Worm (Caenorhabditis elegans) whole organism, dauer: ENCODE results near the gene B0361.9.

Experiments used
- unc-62 ChIP-seq: sonication (generic microtip); optimal IDR thresholded peaks from 2 replicates; lab custom pipeline; 2017; ENCODE audit warnings: missing biosample characterization, missing genetic modification reagents, missing genetic modification characterization

The B0361.9 gene

DNA sequence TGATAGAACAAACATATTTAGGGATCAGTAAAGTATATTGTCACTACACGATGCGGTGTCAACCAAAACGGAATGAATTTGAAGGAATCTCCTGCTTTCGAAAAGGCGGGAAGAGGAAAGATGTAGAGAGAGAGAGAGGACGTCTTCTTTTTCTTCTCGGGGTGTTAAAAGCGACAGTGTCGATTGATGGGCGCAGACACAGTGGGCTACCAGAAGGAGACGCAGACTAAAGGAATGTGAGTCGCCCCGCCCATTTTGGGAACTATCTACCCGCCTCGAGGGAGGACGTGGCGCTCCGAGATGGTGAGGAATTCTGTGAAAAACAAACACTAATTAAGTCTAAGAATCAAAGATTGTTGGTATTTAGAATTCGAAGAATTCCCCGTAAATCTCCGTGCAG lies at the start of gene B0361.9, which contains the start of gene B0361.14:
Gene B0361.9 (minus strand): TSS at position 166 of the 400 bp plus-strand sequence.
Gene B0361.14 (minus strand): TSS at position 66 of the 400 bp plus-strand sequence.
- TF ChIP-seq unc-62: no peak

DNA sequence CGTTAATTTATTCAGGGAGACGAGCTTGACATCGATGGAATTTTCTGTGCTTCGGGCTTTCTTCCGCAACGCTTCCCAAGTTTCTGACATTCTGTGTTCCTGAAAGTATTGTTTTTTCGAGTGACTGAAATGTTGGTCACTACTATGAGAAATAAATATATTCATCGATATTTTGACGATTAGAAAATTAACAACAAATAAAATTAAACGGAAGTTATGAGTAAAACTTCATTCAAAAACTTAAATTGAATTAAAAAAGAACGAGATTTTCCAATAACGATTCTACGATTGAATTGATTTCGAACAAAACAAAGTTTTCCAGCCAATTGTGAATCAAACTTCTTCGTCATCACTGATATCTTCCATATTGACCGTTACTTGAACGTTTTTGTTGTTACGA lies 49.6 kb upstream of the B0361.9 start, which contains the start of gene gos-28:
Gene gos-28 (minus strand): TSS at position 101 of the 400 bp plus-strand sequence.
- no peak for TF ChIP-seq unc-62

DNA sequence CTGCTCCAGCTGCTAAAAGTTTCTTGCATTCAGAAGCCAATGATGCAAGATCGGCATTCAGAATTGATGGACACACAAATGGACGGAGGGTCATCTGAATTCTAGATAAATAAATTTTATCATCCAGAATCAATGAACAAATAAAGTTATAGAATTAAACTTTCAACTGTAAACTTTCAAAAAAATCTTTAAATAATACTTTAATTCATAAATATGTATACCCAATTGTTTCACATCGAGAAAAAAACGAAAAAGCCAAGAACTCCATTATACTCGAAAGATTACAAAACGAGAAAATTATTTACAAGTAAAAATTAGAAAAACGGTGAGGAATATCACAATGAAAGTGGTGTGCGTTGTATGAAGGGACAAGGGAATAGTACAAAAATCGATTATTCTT lies 47.6 kb upstream of the B0361.9 start, which contains the start of gene F08F8.7:
Gene F08F8.7 (minus strand): TSS at position 101 of the 400 bp plus-strand sequence.
- no peak for TF ChIP-seq unc-62

DNA sequence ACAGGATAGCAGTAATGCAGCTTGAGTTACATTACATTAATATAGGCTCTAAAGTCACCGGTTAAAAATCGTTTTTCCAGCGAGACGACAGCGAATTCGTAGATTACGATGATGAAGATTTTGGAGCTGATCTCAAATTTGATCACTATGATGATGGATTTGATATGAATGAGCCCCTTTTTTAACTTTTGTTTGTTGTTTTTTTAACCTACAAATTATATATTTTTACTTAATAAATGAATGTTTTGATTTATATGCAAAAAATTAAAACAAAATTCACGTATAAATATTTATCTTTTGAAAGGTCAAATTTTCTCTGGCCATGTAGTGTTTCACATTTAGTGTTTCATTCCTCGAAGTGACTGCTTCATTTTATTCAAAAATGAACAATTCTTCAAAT lies 44.0 kb upstream of the B0361.9 start, which contains the start of gene F08F8.6:
Gene F08F8.6 (plus strand): TSS at position 301 of the 400 bp plus-strand sequence.
- TF ChIP-seq unc-62: no peak

DNA sequence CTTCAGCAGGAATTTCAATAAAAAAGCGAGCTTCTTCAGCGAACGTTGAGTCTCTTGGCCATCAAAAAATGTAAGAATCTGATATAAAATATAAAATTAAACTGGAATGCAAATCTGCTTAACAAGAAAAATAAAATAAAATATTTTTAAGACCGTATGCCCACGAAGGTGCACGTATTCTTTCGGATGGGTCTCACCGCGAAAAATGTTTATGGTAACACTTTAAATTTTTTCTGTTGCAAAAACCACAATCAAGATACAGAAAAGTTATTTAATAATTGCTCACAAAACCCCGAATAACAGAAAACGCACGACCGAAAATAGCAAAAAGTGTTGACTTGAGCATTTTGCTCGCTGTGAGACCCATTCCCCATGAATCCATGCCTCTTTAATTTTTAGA lies 39.7 kb upstream of the B0361.9 start:
- TF ChIP-seq unc-62: no peak

DNA sequence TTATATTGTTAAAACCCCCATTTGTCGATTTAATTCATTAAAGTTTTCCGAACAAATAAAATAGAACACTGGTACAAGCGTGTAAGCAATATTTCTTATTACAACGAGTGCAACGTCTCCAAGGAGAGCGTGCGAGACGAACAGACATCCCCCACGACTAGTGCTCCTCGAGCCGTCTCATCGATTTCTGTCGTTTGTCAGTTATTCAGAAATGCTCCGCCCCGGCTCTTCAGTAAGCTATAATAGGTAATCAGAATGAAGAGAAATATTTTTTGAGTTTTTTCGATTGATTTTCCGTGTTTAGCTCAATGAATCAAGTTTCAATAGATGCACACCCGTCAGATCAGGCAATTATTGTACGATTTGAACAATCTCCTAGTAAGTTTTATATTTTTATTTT lies 39.3 kb upstream of the B0361.9 start, which contains the start of gene kap-1:
Gene kap-1 (plus strand): TSS at position 143 of the 400 bp plus-strand sequence.
- no peak for TF ChIP-seq unc-62

DNA sequence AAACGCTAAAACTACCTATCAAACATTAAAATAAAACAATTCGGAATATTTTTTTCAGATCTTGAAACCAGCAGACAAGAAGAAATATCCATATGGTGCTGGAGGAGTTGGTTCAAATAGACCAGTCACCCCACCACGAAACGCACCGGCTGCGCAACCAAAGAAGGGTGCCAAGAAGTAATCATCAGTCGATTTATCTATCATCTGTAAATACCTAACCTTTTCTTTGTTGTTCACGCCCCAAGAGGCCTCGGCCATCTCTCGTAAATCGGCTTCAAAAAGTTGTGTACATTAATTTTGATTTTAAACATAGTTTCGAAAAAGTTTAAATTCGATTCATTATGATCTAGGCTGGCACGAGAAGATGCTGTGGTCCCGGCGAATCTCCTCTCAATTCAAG lies 38.6 kb upstream of the B0361.9 start:
- TF ChIP-seq unc-62: no peak

DNA sequence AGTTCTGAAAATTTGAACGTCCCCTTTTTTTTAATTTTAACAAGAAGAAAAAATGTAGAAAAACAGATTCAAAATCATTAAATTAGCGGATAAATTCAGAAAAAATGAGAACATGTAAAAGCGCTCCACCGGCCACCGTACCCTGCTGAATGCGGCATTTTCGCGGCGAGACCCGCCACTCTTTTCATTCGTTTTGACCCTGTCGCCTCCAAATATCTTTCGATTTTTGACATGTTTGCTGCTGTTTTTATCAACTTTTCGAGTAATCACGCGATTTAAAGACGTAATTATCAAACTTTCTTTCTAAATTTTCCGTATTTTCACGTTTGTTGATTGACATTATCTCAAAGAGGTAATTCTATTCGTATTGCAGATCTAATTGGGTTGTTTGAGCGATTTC lies 36.8 kb upstream of the B0361.9 start, which contains the start of gene gsp-2:
Gene gsp-2 (plus strand): TSS at position 374 of the 400 bp plus-strand sequence.
- TF ChIP-seq unc-62: no peak

DNA sequence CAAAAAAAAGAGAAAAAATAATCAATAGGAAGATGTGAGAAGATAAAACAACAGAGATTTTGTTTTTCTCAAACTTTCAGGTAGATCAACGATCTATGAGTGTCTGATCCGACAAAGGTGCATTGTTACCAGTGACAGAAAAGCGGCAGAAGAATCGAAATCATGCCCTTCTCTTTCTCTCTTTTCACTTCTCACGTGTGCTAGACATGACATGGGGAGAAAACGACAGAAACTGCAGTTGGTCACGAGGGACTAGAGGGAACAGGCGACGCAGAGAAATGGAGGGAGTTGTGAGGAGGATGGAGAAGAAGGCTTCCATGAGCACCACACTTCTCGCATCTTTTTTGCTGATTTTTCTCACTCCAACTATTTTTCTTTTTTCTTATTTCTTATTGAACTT lies 35.8 kb upstream of the B0361.9 start, which contains the start of gene F56C9.10:
Gene F56C9.10 (minus strand): TSS at position 97 of the 400 bp plus-strand sequence.
- TF ChIP-seq unc-62: no peak

DNA sequence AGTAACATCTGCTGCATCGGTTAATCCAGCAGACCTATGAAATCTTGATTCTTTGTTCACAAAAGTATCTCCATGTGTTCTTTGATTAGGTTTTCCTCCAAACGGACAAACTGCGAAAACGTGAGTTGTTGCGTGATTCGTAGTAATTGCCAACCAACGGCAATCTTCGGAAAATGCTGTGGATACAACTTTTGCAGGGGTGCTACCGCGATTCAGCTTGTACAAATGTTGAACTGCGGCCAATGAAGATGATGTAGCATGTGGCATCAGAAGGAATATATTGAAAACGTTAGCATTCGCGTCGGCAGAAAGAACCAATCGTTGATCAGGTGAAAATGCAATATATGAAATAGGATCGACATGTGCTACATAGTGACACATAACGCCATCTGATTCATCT lies 32.2 kb upstream of the B0361.9 start:
- TF ChIP-seq unc-62: no peak

DNA sequence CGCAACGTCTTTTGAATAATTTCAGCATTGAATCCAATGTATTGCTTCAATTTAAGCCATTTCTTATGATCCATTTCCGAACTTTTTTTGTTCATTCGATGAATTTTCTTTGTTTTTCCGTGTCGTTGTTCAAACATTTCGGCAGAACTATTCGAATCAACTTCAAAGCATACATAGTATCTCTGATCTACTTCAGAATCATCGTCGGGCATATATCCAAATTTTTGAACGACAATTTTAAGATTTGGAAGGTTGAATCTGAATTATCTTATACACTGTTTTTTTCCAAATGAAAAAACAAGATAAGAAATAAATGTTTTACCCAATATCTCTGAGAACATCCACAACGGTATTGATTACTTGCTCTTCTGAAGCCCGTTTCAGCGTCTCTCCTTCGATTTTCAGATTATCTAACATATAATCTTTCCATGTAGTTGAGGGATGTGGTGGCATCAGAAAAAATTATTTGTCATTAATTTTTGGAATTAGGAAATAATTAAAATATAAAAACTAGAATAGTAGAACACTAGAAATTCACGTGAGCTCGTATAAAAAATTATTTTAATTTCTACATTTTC lies 29.8 kb upstream of the B0361.9 start, which contains the start of gene lab-2:
Gene lab-2 (minus strand): TSS at position 453 of the 578 bp plus-strand sequence.
- no peak for TF ChIP-seq unc-62

DNA sequence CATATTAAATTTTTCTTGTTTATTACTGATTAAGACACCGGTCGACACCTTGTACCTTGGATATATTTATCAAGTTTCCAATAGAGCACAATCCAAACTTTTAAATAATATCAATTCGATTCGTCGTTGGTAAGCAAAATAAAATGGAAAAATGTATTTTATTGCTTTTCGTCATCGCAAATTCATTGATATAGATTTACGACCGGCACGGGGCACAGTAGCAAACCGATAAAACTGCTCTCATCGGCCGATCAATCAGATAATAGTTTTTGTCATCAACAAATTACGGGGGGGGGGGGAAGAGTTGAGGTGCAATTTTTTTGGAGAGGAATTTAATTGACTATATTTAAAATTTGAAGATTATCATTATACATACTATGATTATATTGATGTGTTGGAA lies 23.9 kb upstream of the B0361.9 start:
- no peak for TF ChIP-seq unc-62

DNA sequence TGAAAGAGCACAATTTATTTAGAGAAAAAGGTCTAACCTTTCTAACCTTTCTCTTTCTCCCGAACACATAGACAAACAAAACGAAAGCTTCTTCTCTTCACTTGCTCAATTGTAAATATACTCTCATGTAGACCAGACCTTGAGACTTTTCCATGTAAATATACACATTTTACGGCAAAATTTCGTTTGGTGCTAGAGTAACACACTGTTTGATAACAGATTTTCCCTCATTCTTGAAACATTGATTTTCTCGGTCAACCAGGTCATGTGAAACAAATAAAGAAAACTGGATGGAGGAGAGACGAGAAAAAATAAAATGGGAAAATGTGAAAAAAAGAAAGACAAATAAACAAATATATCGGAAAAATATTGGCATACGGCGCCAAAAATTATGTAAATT lies 22.6 kb upstream of the B0361.9 start:
- TF ChIP-seq unc-62: no peak

DNA sequence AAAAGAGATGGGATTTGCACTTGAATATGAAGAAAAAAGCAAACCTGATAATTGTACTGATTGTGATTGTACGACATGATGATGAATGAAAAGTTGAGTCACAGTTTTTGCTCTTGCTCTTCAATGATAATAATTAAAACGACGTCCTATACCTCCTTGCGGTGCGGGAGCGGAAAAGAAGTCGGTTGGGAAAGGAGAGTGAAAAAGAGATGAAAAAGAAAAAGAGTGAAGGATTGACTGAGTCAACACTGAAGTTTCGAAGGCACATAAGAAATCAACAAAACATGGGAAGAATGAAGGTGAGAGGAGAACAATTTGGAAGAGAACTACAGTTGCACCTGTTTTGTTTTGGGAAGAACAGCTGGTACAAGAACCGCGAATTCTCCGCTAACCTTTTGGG lies 20.0 kb upstream of the B0361.9 start, which contains the start of gene F56C9.8:
Gene F56C9.8 (minus strand): TSS at position 120 of the 400 bp plus-strand sequence.
- TF ChIP-seq unc-62: no peak

DNA sequence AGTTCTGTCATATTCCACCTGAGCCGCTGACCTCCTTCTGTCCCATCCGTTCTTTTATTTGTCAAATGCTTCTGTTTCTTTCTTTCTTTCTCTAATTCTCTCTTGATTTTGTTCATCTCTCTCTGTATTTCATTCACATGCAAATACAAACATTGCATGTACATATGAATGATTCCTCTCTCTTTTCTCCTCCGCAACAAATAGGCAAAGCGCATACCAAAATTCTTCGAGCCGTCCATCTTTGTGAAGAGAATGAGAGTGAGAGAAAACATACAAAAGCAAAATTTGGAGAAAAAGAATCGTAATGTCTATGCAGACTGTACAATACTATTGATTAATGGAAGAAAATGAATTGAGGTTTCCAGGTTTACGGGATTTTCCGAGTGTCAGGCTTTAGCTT lies 17.9 kb upstream of the B0361.9 start:
- no peak for TF ChIP-seq unc-62

DNA sequence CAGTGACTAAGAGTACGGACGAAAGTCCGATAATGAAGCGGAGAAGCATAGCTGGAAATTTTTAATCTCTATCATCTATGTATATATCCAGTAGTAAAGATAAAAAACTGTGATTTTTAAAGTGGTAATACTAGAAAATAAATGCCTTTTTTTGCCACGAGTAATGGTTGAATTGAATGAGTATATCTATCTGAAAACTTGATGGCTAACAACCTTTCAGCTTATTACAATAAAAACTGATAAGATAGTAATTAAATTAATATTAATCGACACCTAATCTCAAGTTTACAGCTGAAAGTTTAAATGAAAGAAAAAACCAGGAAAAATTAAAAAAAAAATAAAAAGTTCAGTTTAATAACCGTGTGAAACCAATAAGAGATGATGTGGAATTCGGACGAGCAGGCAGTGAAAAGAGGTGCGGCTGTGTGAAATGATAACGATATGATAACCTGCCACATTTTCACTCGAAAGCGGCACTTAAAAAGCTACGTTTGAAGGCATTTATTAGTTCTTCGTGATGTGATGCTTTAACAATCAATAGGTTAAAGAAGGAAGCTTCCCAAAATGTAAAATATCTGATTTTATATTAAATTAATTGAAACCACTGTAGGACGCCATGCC lies 15.6 kb upstream of the B0361.9 start, which contains the start of gene nspg-6:
Gene nspg-6 (minus strand): TSS at position 51 of the 621 bp plus-strand sequence.
- no peak for TF ChIP-seq unc-62

DNA sequence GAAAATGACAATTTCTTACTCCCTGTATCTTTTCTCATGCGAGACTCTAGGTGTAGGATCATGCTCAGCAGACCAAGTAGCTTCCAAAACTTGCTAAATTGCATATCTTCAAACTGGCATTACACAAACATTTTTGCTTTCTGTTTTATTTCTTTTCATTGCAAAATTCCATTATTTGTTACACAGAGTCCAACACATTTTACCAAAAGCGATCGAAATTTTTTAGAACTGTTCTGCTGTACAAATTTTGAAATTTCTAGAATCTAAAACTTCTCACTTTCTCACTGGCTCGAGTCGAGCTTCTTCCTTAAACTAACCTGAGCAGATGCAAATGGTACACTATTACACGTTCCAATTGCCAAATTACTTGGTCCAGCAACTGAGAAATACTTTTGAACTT lies 15.0 kb upstream of the B0361.9 start:
- no peak for TF ChIP-seq unc-62
